Fruit fly (Drosophila melanogaster) whole organism, embryonic: ENCODE measurements around the gene CG31268.

Source experiments
- Ada2b ChIP-seq: fragments of 200-800 bp; sonication (Bioruptor generic); IDR thresholded peaks from 2 replicates; pipeline ENCODE4 v1.3.6; 2022; ENCODE audit warnings: missing biosample characterization, missing genetic modification characterization
- Adf1 ChIP-seq: fragments of 200-800 bp; sonication (Bioruptor generic); IDR thresholded peaks from 2 replicates; pipeline ENCODE4 v1.3.6; 2022; ENCODE audit warnings: missing biosample characterization, missing genetic modification characterization
- CG10543 ChIP-seq: fragments of 200-800 bp; sonication (Bioruptor generic); optimal IDR thresholded peaks from 3 replicates; lab custom pipeline; 2017; ENCODE audit warnings: missing biosample characterization, mild to moderate bottlenecking, missing genetic modification characterization, moderate library complexity
- CG10959 ChIP-seq: fragments of 200-800 bp; sonication (Bioruptor generic); IDR thresholded peaks from 2 replicates; pipeline ENCODE4 v1.3.6; 2022; ENCODE audit warnings: missing biosample characterization, missing genetic modification characterization
- CG11398 ChIP-seq: fragments of 200-800 bp; sonication (Bioruptor generic); optimal IDR thresholded peaks from 2 replicates; lab custom pipeline; 2016; ENCODE audit warnings: missing biosample characterization, missing genetic modification characterization
- CG11723 ChIP-seq: fragments of 200-800 bp; sonication (Bioruptor generic); optimal IDR thresholded peaks from 2 replicates; lab custom pipeline; 2017; ENCODE audit warnings: missing biosample characterization, mild to moderate bottlenecking, missing genetic modification characterization
- CG12104 ChIP-seq: fragments of 200-800 bp; sonication (Bioruptor generic); optimal IDR thresholded peaks from 3 replicates; lab custom pipeline; 2016; ENCODE audit warnings: missing biosample characterization, missing genetic modification characterization
- CG12299 ChIP-seq: fragments of 200-800 bp; sonication (Bioruptor generic); optimal IDR thresholded peaks from 2 replicates; lab custom pipeline; 2018; ENCODE audit warnings: missing biosample characterization, mild to moderate bottlenecking, missing genetic modification characterization
- CG15601 ChIP-seq: fragments of 200-800 bp; sonication (Bioruptor generic); optimal IDR thresholded peaks from 3 replicates; lab custom pipeline; 2019; ENCODE audit warnings: missing biosample characterization, mild to moderate bottlenecking, missing genetic modification characterization, moderate library complexity
- CG17802 ChIP-seq: fragments of 200-800 bp; sonication (Bioruptor generic); optimal IDR thresholded peaks from 2 replicates; lab custom pipeline; 2018; ENCODE audit warnings: missing biosample characterization, mild to moderate bottlenecking, missing genetic modification characterization, moderate library complexity
- CG17829 ChIP-seq: fragments of 200-800 bp; optimal IDR thresholded peaks from 2 replicates; lab custom pipeline; 2019; ENCODE audit warnings: missing biosample characterization, mild to moderate bottlenecking, missing genetic modification characterization, moderate library complexity
- CG2202 ChIP-seq: fragments of 200-800 bp; sonication (Bioruptor generic); optimal IDR thresholded peaks from 2 replicates; lab custom pipeline; 2018; ENCODE audit warnings: missing biosample characterization, mild to moderate bottlenecking, missing genetic modification characterization
- CG34376 ChIP-seq: fragments of 200-800 bp; sonication (Bioruptor generic); optimal IDR thresholded peaks from 2 replicates; lab custom pipeline; 2018; ENCODE audit warnings: missing biosample characterization, mild to moderate bottlenecking, missing genetic modification characterization
- CG3847 ChIP-seq: fragments of 200-800 bp; sonication (Bioruptor generic); IDR thresholded peaks from 2 replicates; pipeline ENCODE4 v1.3.6; 2022; ENCODE audit warnings: missing biosample characterization, missing genetic modification characterization
- CG4328 ChIP-seq: fragments of 200-800 bp; sonication (Bioruptor generic); optimal IDR thresholded peaks from 3 replicates; lab custom pipeline; 2017; ENCODE audit warnings: missing biosample characterization, missing genetic modification reagents, missing genetic modification characterization
- CG4707 ChIP-seq: fragments of 200-800 bp; sonication (Bioruptor generic); optimal IDR thresholded peaks from 2 replicates; lab custom pipeline; 2018; ENCODE audit warnings: missing biosample characterization, mild to moderate bottlenecking, missing genetic modification characterization, moderate library complexity
- CG6689 ChIP-seq: fragments of 200-800 bp; sonication (Bioruptor generic); IDR thresholded peaks from 2 replicates; pipeline ENCODE4 v1.3.6; 2022; ENCODE audit warnings: missing biosample characterization, missing genetic modification characterization
- CG7928 ChIP-seq: fragments of 200-800 bp; sonication (Bioruptor generic); optimal IDR thresholded peaks from 2 replicates; lab custom pipeline; 2017; ENCODE audit warnings: missing biosample characterization, mild to moderate bottlenecking, missing genetic modification characterization
- CG8388 ChIP-seq: fragments of 200-800 bp; sonication (Bioruptor generic); optimal IDR thresholded peaks from 2 replicates; lab custom pipeline; 2019; ENCODE audit warnings: missing biosample characterization, mild to moderate bottlenecking, missing genetic modification characterization, moderate library complexity
- CkIIα-i1 ChIP-seq: fragments of 200-800 bp; sonication (Bioruptor generic); IDR thresholded peaks from 2 replicates; pipeline ENCODE4 v1.3.6; 2022; ENCODE audit warnings: missing biosample characterization, missing genetic modification characterization
- Deaf1 ChIP-seq: fragments of 200-800 bp; optimal IDR thresholded peaks from 3 replicates; lab custom pipeline; 2019; ENCODE audit warnings: missing biosample characterization, mild to moderate bottlenecking, missing genetic modification characterization, moderate library complexity
- Dek ChIP-seq: fragments of 200-800 bp; sonication (Bioruptor generic); optimal IDR thresholded peaks from 3 replicates; lab custom pipeline; 2019; ENCODE audit warnings: missing biosample characterization, mild to moderate bottlenecking, missing genetic modification characterization, moderate library complexity
- Dip2 ChIP-seq: fragments of 200-800 bp; sonication (Bioruptor generic); IDR thresholded peaks from 2 replicates; pipeline ENCODE4 v1.3.6; 2022; ENCODE audit warnings: missing biosample characterization, missing genetic modification characterization
- HHEX ChIP-seq: fragments of 200-800 bp; sonication (Bioruptor generic); optimal IDR thresholded peaks from 3 replicates; lab custom pipeline; 2017; ENCODE audit warnings: missing biosample characterization, mild to moderate bottlenecking, missing genetic modification characterization, missing genetic modification reagents
- Hsf ChIP-seq: fragments of 200-800 bp; sonication (Bioruptor generic); optimal IDR thresholded peaks from 3 replicates; lab custom pipeline; 2016; ENCODE audit warnings: missing biosample characterization, missing genetic modification characterization
- Kr ChIP-seq: fragments of 200-800 bp; sonication (Bioruptor generic); optimal IDR thresholded peaks from 2 replicates; lab custom pipeline; 2017; ENCODE audit warnings: missing biosample characterization, mild to moderate bottlenecking, missing genetic modification characterization
- Oli ChIP-seq: fragments of 200-800 bp; sonication (Bioruptor generic); optimal IDR thresholded peaks from 2 replicates; lab custom pipeline; 2018; ENCODE audit warnings: missing biosample characterization, mild to moderate bottlenecking, missing genetic modification characterization, moderate library complexity
- Opbp ChIP-seq: fragments of 200-800 bp; sonication (Bioruptor generic); IDR thresholded peaks from 3 replicates; pipeline ENCODE4 v1.3.6; 2022; ENCODE audit warnings: missing biosample characterization, missing genetic modification characterization; ENCODE audit not compliant: partially characterized antibody
- Scr ChIP-seq: fragments of 200-800 bp; sonication (Bioruptor generic); IDR thresholded peaks from 2 replicates; pipeline ENCODE4 v1.3.6; 2022; ENCODE audit warnings: missing biosample characterization, missing genetic modification characterization; ENCODE audit not compliant: partially characterized antibody
- Six4 ChIP-seq: fragments of 200-800 bp; sonication (Bioruptor generic); optimal IDR thresholded peaks from 2 replicates; lab custom pipeline; 2016; ENCODE audit warnings: missing biosample characterization, missing genetic modification characterization
- Sry-δ ChIP-seq: fragments of 200-800 bp; sonication (Bioruptor generic); optimal IDR thresholded peaks from 2 replicates; lab custom pipeline; 2016; ENCODE audit warnings: missing biosample characterization, missing genetic modification characterization
- Vsx1 ChIP-seq: fragments of 200-800 bp; sonication (Bioruptor generic); optimal IDR thresholded peaks from 2 replicates; lab custom pipeline; 2017; ENCODE audit warnings: missing biosample characterization, mild to moderate bottlenecking, missing genetic modification characterization, missing genetic modification reagents
- Xrp1 ChIP-seq: fragments of 200-800 bp; sonication (Bioruptor generic); IDR thresholded peaks from 2 replicates; pipeline ENCODE4 v1.3.6; 2022; ENCODE audit warnings: missing biosample characterization, missing genetic modification characterization
- croc ChIP-seq: fragments of 200-800 bp; sonication (Bioruptor generic); conservative IDR thresholded peaks from 3 replicates; pipeline ENCODE4 v1.3.6; 2022; ENCODE audit warnings: missing biosample characterization, missing genetic modification characterization
- crol ChIP-seq: fragments of 200-800 bp; sonication (Bioruptor generic); IDR thresholded peaks from 2 replicates; pipeline ENCODE4 v1.3.6; 2022; ENCODE audit warnings: missing biosample characterization, missing genetic modification characterization
- eve ChIP-seq, 2 experiments: fragments of >200 bp; optimal IDR thresholded peaks; 2 replicates each; lab custom pipeline; 2017; ENCODE audit warnings: missing biosample characterization in 2 of 2, missing genetic modification characterization in 2 of 2
- ewg ChIP-seq: fragments of 200-800 bp; sonication (Bioruptor generic); optimal IDR thresholded peaks from 3 replicates; lab custom pipeline; 2017; ENCODE audit warnings: mild to moderate bottlenecking, missing biosample characterization, missing genetic modification reagents, missing genetic modification characterization
- hbn ChIP-seq: fragments of 200-800 bp; sonication (Bioruptor generic); IDR thresholded peaks from 2 replicates; pipeline ENCODE4 v1.3.6; 2022; ENCODE audit warnings: missing biosample characterization, missing genetic modification characterization; ENCODE audit not compliant: partially characterized antibody
- jumu ChIP-seq: fragments of 200-800 bp; sonication (Bioruptor generic); optimal IDR thresholded peaks from 3 replicates; lab custom pipeline; 2016; ENCODE audit warnings: missing biosample characterization, missing genetic modification characterization
- kah ChIP-seq: fragments of 200-800 bp; sonication (Bioruptor generic); optimal IDR thresholded peaks from 2 replicates; lab custom pipeline; 2018; ENCODE audit warnings: missing biosample characterization, mild to moderate bottlenecking, missing genetic modification characterization
- knrl ChIP-seq: fragments of 200-800 bp; sonication (Bioruptor generic); IDR thresholded peaks from 3 replicates; pipeline ENCODE4 v1.3.6; 2022; ENCODE audit warnings: missing biosample characterization, missing genetic modification characterization; ENCODE audit not compliant: partially characterized antibody
- luna ChIP-seq: fragments of 200-800 bp; sonication (Bioruptor generic); optimal IDR thresholded peaks from 2 replicates; lab custom pipeline; 2016; ENCODE audit warnings: missing biosample characterization, missing genetic modification characterization
- oc ChIP-seq: fragments of 200-800 bp; sonication (Bioruptor generic); optimal IDR thresholded peaks from 2 replicates; lab custom pipeline; 2018; ENCODE audit warnings: missing biosample characterization, mild to moderate bottlenecking, missing genetic modification characterization, moderate library complexity
- pnt ChIP-seq: fragments of 200-800 bp; sonication (Bioruptor generic); optimal IDR thresholded peaks from 3 replicates; lab custom pipeline; 2016; ENCODE audit warnings: missing biosample characterization, missing genetic modification characterization
- repo ChIP-seq: fragments of 200-800 bp; sonication (Bioruptor generic); optimal IDR thresholded peaks from 2 replicates; lab custom pipeline; 2016; ENCODE audit warnings: missing biosample characterization, missing genetic modification characterization
- salm ChIP-seq: fragments of 200-800 bp; sonication (Bioruptor generic); optimal IDR thresholded peaks from 2 replicates; lab custom pipeline; 2018; ENCODE audit warnings: missing biosample characterization, mild to moderate bottlenecking, missing genetic modification characterization
- scrt ChIP-seq: fragments of 200-800 bp; sonication (Bioruptor generic); optimal IDR thresholded peaks from 2 replicates; lab custom pipeline; 2018; ENCODE audit warnings: missing biosample characterization, mild to moderate bottlenecking, missing genetic modification characterization, moderate library complexity
- seq ChIP-seq: fragments of 200-800 bp; sonication (Bioruptor generic); IDR thresholded peaks from 2 replicates; pipeline ENCODE4 v1.3.6; 2022; ENCODE audit warnings: missing biosample characterization, missing genetic modification characterization
- slp2 ChIP-seq: fragments of 200-800 bp; sonication (Bioruptor generic); optimal IDR thresholded peaks from 2 replicates; lab custom pipeline; 2016; ENCODE audit warnings: missing biosample characterization, missing genetic modification characterization
- z ChIP-seq: fragments of 200-800 bp; sonication (Bioruptor generic); IDR thresholded peaks from 3 replicates; pipeline ENCODE4 v1.3.6; 2022; ENCODE audit warnings: missing biosample characterization, missing genetic modification characterization
- zen ChIP-seq: fragments of 200-800 bp; sonication (Bioruptor generic); optimal IDR thresholded peaks from 3 replicates; lab custom pipeline; 2018; ENCODE audit warnings: missing biosample characterization, mild to moderate bottlenecking, missing genetic modification characterization, moderate library complexity
- zf30C ChIP-seq: fragments of 200-800 bp; sonication (Bioruptor generic); optimal IDR thresholded peaks from 3 replicates; lab custom pipeline; 2018; ENCODE audit warnings: missing biosample characterization, mild to moderate bottlenecking, missing genetic modification characterization

The CG31268 gene

dm6 chr3R:17056905-17057251 is 25.3 kb downstream of the CG31268 start (continued):
- TF ChIP-seq CG17829 (tag; lab: Kevin White, UChicago) (peak; percentile 27), CG12299 (no peak), Six4 (GFP tag; lab: Kevin White, UChicago) (peak; percentile 4), Dip2 (GFP tag; lab: Robert Waterston, UW) (no peak), CG7928 (GFP tag; lab: Kevin White, UChicago) (no peak), CG11398 (no peak), eve (GFP tag; optimal IDR thresholded peaks at IDR 0.05; lab: Kevin White, UChicago) (no peak), Hsf (peak; percentile 3), CG4707 (GFP tag; lab: Kevin White, UChicago) (no peak), Vsx1 (GFP tag; lab: Kevin White, UChicago) (no peak), seq (GFP tag; lab: Robert Waterston, UW) (no peak), CG11723 (GFP tag; lab: Kevin White, UChicago) (no peak), CG34376 (no peak), Adf1 (GFP tag; lab: Robert Waterston, UW) (no peak), Kr (no peak), CG17802 (tag; lab: Kevin White, UChicago) (no peak), luna (GFP tag; lab: Kevin White, UChicago) (no peak), Sry-δ (no peak), Oli (tag; lab: Kevin White, UChicago) (peak; percentile 5), Deaf1 (no peak), crol (GFP tag; lab: Robert Waterston, UW) (no peak), z (GFP tag; lab: Robert Waterston, UW) (no peak), CG12104 (GFP tag; lab: Kevin White, UChicago) (no peak), CkIIα-i1 (GFP tag; lab: Robert Waterston, UW) (no peak), salm (no peak), Xrp1 (peak; percentile 38; the same call in 1 of the 2 replicates), scrt (GFP tag; lab: Kevin White, UChicago) (no peak), Ada2b (peak; percentile 4; the same call in 1 of the 2 replicates), zen (tag; lab: Kevin White, UChicago) (no peak), CG6689 (GFP tag; lab: Robert Waterston, UW) (no peak), CG8388 (GFP tag; lab: Kevin White, UChicago) (no peak), Dek (no peak), CG15601 (tag; lab: Kevin White, UChicago) (no peak), oc (tag; lab: Kevin White, UChicago) (no peak), kah (no peak), slp2 (GFP tag; lab: Kevin White, UChicago) (peak; percentile 21), knrl (GFP tag; lab: Robert Waterston, UW) (no peak), Scr (GFP tag; lab: Robert Waterston, UW) (no peak), Opbp (GFP tag; lab: Robert Waterston, UW) (no peak), hbn (GFP tag; lab: Robert Waterston, UW) (no peak), ewg (GFP tag; lab: Kevin White, UChicago) (peak; percentile 2), croc (GFP tag; lab: Robert Waterston, UW) (no peak), CG10543 (GFP tag; lab: Kevin White, UChicago) (no peak), pnt (peak; percentile 2), CG4328 (GFP tag; lab: Kevin White, UChicago) (no peak), repo (GFP tag; lab: Kevin White, UChicago) (no peak), jumu (GFP tag; lab: Kevin White, UChicago) (no peak), zf30C (no peak), CG3847 (GFP tag; lab: Robert Waterston, UW) (no peak), CG2202 (tag; lab: Kevin White, UChicago) (no peak), CG10959 (GFP tag; lab: Robert Waterston, UW) (no peak), HHEX (GFP tag; lab: Kevin White, UChicago) (no peak)
